Worm (Caenorhabditis elegans): ENCODE results near the gene ZK512.1.

DNA sequence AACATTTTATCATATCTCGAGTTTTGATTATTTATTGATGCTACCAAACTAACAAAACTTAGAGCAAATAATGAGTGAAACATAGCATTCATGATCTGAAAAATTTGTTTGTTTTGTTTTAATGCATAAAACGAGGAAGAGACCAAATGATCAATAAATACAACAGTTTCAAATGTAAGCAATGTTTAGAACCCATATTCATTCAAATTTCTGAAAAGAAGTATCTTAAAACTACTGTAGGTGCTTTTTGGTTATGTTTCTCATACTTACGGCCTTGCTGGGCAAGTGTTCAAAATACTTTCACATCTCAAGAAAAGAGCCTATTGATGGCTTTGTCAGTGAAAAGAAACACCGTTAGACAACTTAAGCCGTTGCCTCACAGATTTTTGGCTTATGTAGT, 37.0 kb upstream of the ZK512.1 start, which contains the start of gene F02A9.1:
- TF ChIP-seq lin-13 (tag; optimal IDR thresholded peaks at IDR 0.05) (no peak), ces-1 (GFP tag; optimal IDR thresholded peaks at IDR 0.05) (no peak), lsy-2 (tag; optimal IDR thresholded peaks at IDR 0.05) (no peak), zip-8 (tag; optimal IDR thresholded peaks at IDR 0.05) (no peak), ceh-83 (GFP tag; optimal IDR thresholded peaks at IDR 0.05) (no peak), M03D4.4 (tag; optimal IDR thresholded peaks at IDR 0.05) (no peak), pha-4 (tag; optimal IDR thresholded peaks at IDR 0.05) (no peak), nhr-237 (tag; optimal IDR thresholded peaks at IDR 0.05) (no peak), ztf-11 (tag; optimal IDR thresholded peaks at IDR 0.05) (no peak), mep-1 (tag; optimal IDR thresholded peaks at IDR 0.05) (no peak)
